Worm (Caenorhabditis elegans): ENCODE results near the gene unc-71.

- no peak for TF ChIP-seq F13C5.2 (tag; optimal IDR thresholded peaks at IDR 0.05)
- no peak for TF ChIP-seq ama-1 (optimal IDR thresholded peaks at IDR 0.05)
- no peak for TF ChIP-seq tbx-11 (GFP tag; IDR thresholded peaks at IDR 0.05)
- TF ChIP-seq B0310.2 (tag; optimal IDR thresholded peaks at IDR 0.05), result no peak
- TF ChIP-seq scrt-1 (GFP tag; IDR thresholded peaks at IDR 0.05), result no peak
- TF ChIP-seq flt-1 (GFP tag; IDR thresholded peaks at IDR 0.05), result no peak
- no peak for TF ChIP-seq hmbx-1 (tag; optimal IDR thresholded peaks at IDR 0.05)
- no peak for TF ChIP-seq ceh-13 (GFP tag; optimal IDR thresholded peaks at IDR 0.05)
- TF ChIP-seq ceh-36 (tag; optimal IDR thresholded peaks at IDR 0.05), result no peak
- no peak for TF ChIP-seq aly-1 (tag; optimal IDR thresholded peaks at IDR 0.05)
- no peak for TF ChIP-seq pes-1 (GFP tag; IDR thresholded peaks at IDR 0.05)
Observed at ce11 chrIII:12932776-12933175, 41.2 kb upstream of the unc-71 start.

Measured in whole organism, early embryonic.